Fruit fly (Drosophila melanogaster): Measurements from ENCODE around the gene CG33654.

CG33654 gene

DNA sequence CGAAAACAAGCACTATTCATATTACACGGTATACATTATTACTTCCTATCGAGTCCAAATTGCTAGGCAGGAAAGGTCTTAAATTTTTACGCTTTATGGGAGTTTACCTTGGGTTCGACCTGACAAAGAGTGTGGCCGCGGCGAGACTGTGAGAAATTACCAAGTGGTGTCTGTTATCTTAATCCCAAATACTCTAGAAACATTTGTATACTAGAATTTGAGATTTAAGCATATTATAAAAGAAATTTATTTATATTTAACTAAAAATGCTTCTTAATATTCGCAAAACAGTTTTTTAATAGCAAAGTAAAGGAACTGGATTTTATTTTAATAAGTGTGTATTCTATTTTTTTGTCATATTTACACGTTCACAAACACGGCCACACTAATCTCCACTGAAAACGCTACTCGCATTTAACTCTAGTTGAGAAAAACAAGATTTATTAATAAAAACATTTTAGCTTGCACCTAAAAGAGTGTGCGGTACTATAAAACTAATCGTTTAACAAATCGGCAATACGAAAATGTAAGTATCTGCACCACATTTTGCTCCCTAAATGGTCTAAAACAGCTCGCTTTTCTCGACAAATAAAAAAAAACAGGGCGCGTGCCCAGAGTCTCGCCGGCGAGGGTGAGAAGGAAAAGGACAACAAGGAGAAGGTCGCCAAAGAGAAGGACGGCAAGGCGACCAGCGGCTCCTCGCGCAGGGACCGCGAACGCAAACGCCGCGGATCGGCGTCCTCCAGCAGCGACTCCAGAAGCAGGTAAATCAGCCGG, 31.2 kb downstream of the CG33654 start, which contains the start of the genes mura and RnpS1:
mura (minus strand) TSS at position 148 of the 777 bp plus-strand sequence.
RnpS1 (plus strand) TSS at position 376 of the 777 bp plus-strand sequence.
- peak; percentile 61 for TF ChIP-seq noc (tag; optimal IDR thresholded peaks at IDR 0.05)

dm6 chr3R:9551013-9551658, 31.9 kb downstream of the CG33654 start:
- TF ChIP-seq noc (tag; optimal IDR thresholded peaks at IDR 0.05), result no peak

- TF ChIP-seq noc (tag; optimal IDR thresholded peaks at IDR 0.05), result no peak
These were observed 32.6 kb downstream of the CG33654 start for dm6 chr3R:9550265-9551012.

DNA sequence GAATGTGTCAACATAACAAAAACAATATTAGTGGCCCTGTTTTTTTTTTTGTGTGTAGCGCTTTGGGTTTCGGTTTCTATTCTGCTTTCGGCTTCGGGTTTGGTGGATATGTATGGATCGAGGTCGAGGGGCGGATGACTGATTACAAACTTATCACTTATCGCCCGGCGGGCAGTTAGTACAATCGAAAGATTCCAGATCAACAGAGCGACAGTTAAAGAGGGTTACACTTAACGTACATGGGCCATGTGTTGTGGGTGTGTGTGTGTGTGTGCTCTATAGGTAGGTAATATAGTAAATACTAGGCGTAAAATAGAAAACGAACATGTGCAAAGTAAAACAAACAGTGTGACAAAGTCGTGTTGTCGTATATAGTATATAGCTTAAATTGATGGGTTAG, 34.3 kb downstream of the CG33654 start:
- no peak for TF ChIP-seq noc (tag; optimal IDR thresholded peaks at IDR 0.05)

DNA sequence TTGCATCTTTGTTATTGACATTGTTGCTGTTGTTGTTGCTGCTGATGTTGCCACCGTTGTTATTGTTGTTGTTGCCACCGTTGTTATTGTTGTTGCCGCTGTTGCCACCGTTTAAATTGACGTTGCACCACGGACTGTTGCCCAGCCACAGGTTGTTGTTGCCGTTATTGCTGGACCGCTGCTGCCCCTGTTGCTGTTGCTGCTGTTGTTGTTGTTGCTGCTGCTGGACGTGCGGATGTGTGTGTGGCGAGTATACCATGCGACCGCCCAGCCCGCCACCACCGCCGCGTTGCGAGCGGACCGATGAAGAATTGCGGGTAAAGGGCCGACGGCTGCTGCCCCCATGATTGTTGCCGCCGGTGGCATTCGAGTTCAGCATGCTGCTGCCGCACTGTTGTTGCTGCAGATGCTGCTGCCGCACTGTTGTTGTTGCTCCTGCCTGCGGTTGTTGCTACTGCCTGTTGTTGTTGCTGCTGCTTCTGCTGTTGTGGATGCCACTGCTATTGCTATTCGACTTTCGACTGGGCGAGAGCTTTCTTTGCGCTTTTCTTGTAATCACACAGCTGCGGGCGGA, 36.1 kb downstream of the CG33654 start:
- TF ChIP-seq noc (tag; optimal IDR thresholded peaks at IDR 0.05), result no peak

dm6 chr3R:9543495-9544180, 39.4 kb downstream of the CG33654 start:
- TF ChIP-seq noc (tag; optimal IDR thresholded peaks at IDR 0.05), result no peak

- no peak for TF ChIP-seq noc (tag; optimal IDR thresholded peaks at IDR 0.05)
These were observed 48.3 kb downstream of the CG33654 start for dm6 chr3R:9534595-9535217.

dm6 chr3R:9534125-9534496, 48.9 kb downstream of the CG33654 start:
- TF ChIP-seq noc (tag; optimal IDR thresholded peaks at IDR 0.05), result peak; percentile 79

DNA sequence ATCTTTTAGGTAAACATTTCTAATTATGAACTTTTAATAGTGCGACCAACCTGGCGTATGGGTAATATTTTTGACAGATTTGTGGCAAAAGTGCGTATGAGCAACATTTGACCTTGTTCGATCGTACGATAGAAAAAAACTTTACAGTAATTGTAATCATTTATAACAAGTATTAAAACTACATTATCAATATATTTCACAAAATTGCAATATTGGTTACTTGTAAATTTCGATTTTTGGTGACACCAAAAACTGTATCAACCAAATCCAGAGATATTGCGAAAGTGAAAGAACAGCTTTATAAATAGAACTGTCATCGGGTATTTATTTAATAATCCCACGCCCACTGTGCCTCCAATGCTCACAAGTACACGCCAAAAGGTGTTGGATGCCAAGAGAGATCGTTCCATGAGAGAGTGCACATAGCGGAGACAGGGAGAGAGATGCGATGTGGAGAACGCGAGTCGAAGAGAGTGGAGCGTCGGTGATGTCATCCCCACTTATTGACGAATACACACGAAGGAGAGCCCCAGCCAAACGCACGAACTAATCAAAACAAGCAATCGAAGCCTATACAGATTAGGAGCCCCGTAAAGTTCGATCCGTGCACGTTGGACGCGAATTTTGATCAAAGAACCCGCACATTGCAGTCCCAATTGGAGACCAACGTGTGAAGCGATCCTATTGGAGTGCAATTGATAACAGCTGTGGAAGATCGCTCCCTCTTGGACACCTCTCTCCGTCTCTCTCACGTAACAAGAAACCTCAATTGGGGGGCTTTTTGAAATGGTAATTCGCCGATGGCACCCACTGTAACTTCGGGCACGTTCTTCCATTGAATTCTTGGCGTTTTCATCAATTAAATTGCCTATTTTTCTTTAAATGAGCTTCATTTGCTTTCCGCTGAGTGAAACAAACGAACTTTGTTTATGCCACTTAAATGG, 49.6 kb downstream of the CG33654 start:
- peak; percentile 98 for TF ChIP-seq noc (tag; optimal IDR thresholded peaks at IDR 0.05)

Measured in whole organism, larva.